Worm (Caenorhabditis elegans): ENCODE data around the gene M02D8.3.

M02D8.3 gene

DNA sequence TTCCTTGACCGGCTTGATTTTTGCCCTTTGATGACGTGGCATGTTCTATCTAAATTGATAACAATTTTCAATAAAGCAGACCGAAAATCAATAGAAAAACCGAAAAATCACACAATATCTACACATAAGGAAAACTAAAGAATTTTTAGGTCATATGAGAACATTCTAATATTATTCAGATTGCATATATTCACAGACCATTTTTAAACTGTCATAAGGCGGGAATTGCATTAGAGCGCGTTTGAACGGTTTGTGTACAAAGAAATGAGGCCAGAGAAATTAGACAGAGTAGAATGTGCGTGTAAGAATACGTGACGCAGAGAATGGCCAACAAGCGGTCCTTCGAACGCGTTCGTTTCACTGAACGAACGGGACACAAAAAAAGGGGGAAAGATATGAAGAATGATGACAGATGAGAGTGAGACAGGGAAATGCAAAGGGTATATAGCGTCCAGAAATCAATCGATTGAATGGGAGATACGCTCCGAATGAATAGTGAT lies at the start of gene M02D8.3:
TSS of gene M02D8.3 (minus strand) at position 51 of the 500 bp plus-strand sequence.
- no peak for TF ChIP-seq unc-62 (GFP tag; optimal IDR thresholded peaks at IDR 0.05)

ce11 chrX:8784234-8784633 lies 47.4 kb upstream of the M02D8.3 start, which contains the start of gene ZK721.3:
ZK721.3 (plus strand) TSS chrX:8784534.
- no peak for TF ChIP-seq unc-62 (GFP tag; optimal IDR thresholded peaks at IDR 0.05)

ce11 chrX:8778558-8778957 lies 41.7 kb upstream of the M02D8.3 start, which contains the start of gene ZK721.4:
ZK721.4 (plus strand) TSS chrX:8778858.
- TF ChIP-seq unc-62 (GFP tag; optimal IDR thresholded peaks at IDR 0.05) = no peak

DNA sequence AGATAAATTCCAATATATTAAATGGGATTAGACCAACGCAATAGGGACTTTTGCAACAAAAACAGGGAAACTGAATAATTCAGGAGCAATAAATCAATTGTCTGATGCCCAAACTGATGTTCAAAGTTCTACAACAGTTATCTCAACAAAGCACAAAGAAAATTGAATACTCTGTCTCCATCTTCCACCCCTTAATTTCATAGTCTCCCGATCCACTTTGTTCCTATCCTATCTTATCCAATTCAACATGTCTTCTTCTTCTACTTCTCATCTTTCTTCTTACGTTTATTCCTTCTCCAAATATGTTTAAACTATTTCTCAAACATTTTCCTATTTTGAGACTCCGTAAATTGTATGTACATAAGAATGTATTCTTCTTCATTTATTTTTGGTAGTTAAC lies 33.5 kb upstream of the M02D8.3 start:
- TF ChIP-seq unc-62 (GFP tag; optimal IDR thresholded peaks at IDR 0.05) = no peak

ce11 chrX:8764044-8764443 lies 27.2 kb upstream of the M02D8.3 start:
- TF ChIP-seq unc-62 (GFP tag; optimal IDR thresholded peaks at IDR 0.05) = no peak

- no peak for TF ChIP-seq unc-62 (GFP tag; optimal IDR thresholded peaks at IDR 0.05)
These were observed 26.8 kb upstream of the M02D8.3 start, which contains the start of gene zig-12 for ce11 chrX:8763607-8764006. zig-12 (plus strand) TSS chrX:8763907.

- no peak for TF ChIP-seq unc-62 (GFP tag; optimal IDR thresholded peaks at IDR 0.05)
These were observed 26.1 kb upstream of the M02D8.3 start for ce11 chrX:8762927-8763326.

- no peak for TF ChIP-seq unc-62 (GFP tag; optimal IDR thresholded peaks at IDR 0.05)
These were observed 24.7 kb upstream of the M02D8.3 start, which contains the start of gene M02D8.5 for ce11 chrX:8761497-8761896. M02D8.5 (minus strand) TSS chrX:8761597.

DNA sequence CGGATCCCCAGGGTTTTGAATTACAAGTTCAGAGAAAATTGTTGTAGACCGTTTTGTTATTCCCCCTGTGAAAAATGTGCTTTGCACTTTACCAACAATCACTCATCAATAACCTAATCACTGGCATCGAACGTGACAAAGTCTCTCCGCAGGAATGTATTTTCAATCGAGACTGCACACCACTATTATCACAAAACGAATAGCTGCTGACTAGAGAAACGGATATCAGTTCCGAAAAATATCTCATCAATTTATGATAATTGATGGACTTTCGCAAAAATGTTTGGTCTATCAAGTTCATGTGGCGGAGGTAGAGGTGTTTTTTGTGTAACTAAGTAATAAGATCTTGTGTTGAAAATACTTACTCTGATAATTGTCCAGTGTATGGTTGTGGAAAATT lies 24.2 kb upstream of the M02D8.3 start:
- no peak for TF ChIP-seq unc-62 (GFP tag; optimal IDR thresholded peaks at IDR 0.05)

ce11 chrX:8755987-8756386 lies 19.2 kb upstream of the M02D8.3 start:
- TF ChIP-seq unc-62 (GFP tag; optimal IDR thresholded peaks at IDR 0.05) = no peak

- no peak for TF ChIP-seq unc-62 (GFP tag; optimal IDR thresholded peaks at IDR 0.05)
These were observed 17.5 kb upstream of the M02D8.3 start for ce11 chrX:8754285-8754795.

- TF ChIP-seq unc-62 (GFP tag; optimal IDR thresholded peaks at IDR 0.05) = no peak
These were observed 15.7 kb upstream of the M02D8.3 start for ce11 chrX:8752546-8752945.

- TF ChIP-seq unc-62 (GFP tag; optimal IDR thresholded peaks at IDR 0.05) = no peak
These were observed 13.8 kb upstream of the M02D8.3 start, which contains the start of gene asns-2 for ce11 chrX:8750660-8751059. asns-2 (minus strand) TSS chrX:8750941.

DNA sequence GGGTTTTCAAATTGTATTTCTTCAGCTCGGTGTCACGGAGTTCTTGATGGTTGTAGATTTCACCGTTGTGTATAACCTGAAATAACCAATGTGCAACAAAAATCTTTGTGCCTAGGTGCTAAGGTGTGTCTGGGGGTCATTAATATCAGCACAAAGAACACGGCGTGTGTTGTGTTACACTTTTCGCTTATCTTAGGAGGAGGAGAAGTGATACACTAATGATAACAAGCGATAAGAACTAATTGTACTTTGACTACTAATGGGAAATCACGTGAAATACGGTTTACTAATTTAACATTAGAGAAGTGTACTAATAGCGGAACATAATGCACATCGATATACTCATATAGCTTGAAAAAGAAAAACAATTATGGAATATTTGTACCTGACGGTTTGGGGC lies 13.4 kb upstream of the M02D8.3 start:
- TF ChIP-seq unc-62 (GFP tag; optimal IDR thresholded peaks at IDR 0.05) = no peak

- TF ChIP-seq unc-62 (GFP tag; optimal IDR thresholded peaks at IDR 0.05) = no peak
These were observed 8.7 kb upstream of the M02D8.3 start for ce11 chrX:8745524-8745923.

DNA sequence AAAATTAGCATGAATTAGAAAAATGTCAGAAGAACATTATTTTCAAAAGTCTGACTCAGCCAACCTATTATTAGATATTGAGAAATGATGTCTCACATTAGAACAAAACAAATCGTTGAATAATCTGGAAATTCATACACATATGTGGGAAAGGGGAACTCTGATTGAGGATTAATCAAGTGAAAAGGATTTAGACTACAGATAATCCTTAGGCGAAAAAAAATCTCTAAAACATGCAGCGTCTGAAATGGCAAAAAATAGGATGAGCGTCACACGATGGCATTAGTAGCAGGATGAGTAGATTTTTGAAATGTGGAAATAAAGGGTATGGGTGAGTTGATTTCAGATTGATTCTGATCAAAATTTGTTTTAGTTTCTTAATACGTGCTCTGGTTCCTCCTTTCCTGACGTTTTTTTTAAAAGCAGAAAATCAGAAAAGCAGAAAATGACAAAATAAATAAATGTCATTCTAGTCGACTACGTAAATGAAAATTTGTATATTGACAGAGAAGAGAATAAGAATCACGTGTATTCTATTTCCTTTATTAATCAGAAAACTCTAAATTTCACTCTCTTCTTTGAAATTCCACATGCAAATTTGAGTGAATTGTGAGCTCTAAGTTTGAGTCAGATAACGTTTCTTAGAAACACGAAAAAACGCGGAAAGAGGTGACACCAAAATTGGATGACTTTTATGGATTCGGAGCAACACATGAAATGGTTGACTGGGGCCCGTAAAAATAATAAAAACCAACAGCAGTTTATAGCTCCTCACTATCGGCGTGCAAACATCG lies 7.6 kb upstream of the M02D8.3 start:
- no peak for TF ChIP-seq unc-62 (GFP tag; optimal IDR thresholded peaks at IDR 0.05)

DNA sequence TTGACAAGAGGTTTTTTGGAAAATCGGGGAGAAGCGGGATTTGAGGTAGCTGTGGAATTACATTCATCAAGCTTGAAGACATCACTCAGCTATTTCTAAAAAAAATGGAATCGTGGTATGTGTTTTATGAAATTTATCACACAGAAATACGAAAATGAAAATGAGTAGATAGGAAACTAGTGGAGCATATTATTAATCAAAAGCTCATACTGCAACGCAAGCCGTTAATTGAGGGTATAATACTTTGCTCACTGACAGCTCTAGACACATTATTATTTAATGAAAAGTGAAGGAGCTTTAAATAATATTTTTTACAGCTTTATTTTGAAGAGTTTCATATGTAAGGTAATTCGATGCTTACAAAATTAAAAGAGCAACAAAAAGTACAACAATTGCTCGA lies 6.1 kb upstream of the M02D8.3 start, which contains the start of gene M02D8.7:
TSS of gene M02D8.7 (minus strand) at position 101 of the 400 bp plus-strand sequence.
- TF ChIP-seq unc-62 (GFP tag; optimal IDR thresholded peaks at IDR 0.05) = no peak

All from whole organism, dauer.